Worm (Caenorhabditis elegans): ENCODE data around the gene cyn-11.

Gene cyn-11

DNA sequence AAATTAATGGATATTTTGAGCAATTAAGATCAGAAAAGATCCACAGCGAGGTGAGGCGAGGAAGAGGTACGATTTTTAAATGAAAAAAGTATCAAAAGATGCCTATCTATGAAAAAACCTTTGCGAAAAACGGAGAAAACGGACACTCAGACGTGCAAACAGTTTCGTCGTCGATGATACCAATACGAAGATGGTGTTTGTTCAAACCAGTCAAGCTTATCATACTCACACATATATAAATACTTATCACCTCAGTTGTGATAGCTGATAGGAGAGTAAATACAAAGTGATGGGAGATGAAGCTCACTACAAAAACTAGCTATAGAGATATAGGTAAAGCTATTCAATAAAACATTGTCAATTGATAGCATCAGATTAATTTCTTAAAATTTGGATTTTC lies 36.3 kb downstream of the cyn-11 start:
- TF ChIP-seq ztf-4 (tag; optimal IDR thresholded peaks at IDR 0.05) (no peak), elt-2 (tag; optimal IDR thresholded peaks at IDR 0.05) (peak; percentile 63), pqm-1 (tag; optimal IDR thresholded peaks at IDR 0.05) (peak; percentile 6), ama-1 (optimal IDR thresholded peaks at IDR 0.05) (no peak), nhr-43 (tag; optimal IDR thresholded peaks at IDR 0.05; ENCODE audit: poor library complexity, severe bottlenecking) (no peak), hmg-11 (tag; optimal IDR thresholded peaks at IDR 0.05) (no peak), nhr-12 (tag; optimal IDR thresholded peaks at IDR 0.05) (no peak), pha-4 (tag; optimal IDR thresholded peaks at IDR 0.05) (peak; percentile 24), R02D3.7 (tag; optimal IDR thresholded peaks at IDR 0.05) (no peak)

DNA sequence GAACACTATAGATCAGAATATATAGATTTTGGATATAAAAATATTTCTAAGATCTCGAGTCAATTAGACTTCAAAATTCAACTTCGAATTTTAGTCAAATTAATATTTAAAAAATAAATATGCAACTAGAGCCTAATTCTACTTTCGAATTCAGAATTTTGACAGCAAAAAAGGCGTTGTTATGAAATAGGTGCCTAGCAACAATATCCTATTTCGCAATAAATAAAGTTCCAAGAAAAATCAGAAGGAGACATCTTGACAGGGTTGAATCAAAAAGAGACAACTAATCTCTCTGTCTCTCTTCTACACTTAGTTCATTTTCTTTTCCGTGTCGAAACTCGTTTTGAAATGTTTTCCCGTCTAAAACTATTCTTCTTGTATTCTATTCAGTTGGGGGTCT lies 40.7 kb downstream of the cyn-11 start:
- TF ChIP-seq nhr-77 (tag; optimal IDR thresholded peaks at IDR 0.05) (no peak), nhr-25 (tag; optimal IDR thresholded peaks at IDR 0.05) (peak; percentile 1), nhr-23 (tag; optimal IDR thresholded peaks at IDR 0.05) (peak; percentile 17)

- peak; percentile 14 for TF ChIP-seq snpc-4 (tag; optimal IDR thresholded peaks at IDR 0.05)
- TF ChIP-seq mml-1 (tag; optimal IDR thresholded peaks at IDR 0.05): no peak
Measured at ce11 chrII:8670835-8671234, 45.2 kb downstream of the cyn-11 start.

ce11 chrII:8668871-8669270 lies 47.2 kb downstream of the cyn-11 start:
- TF ChIP-seq pha-4 (tag; optimal IDR thresholded peaks at IDR 0.05): no peak
- TF ChIP-seq mml-1 (tag; optimal IDR thresholded peaks at IDR 0.05): no peak
- TF ChIP-seq mdl-1 (tag; optimal IDR thresholded peaks at IDR 0.05): no peak
